Fruit fly (Drosophila melanogaster): ENCODE measurements around the gene Brd8.

dm6 chr3R:29255963-29256527, 32.8 kb downstream of the Brd8 start, which contains the start of gene CG45544:
- TF ChIP-seq chinmo (GFP tag; IDR thresholded peaks at IDR 0.05; ENCODE audit: partially characterized antibody) (no peak), CG9437 (GFP tag; optimal IDR thresholded peaks at IDR 0.05) (no peak), Lhr (GFP tag; optimal IDR thresholded peaks at IDR 0.05) (no peak), D19B (GFP tag; optimal IDR thresholded peaks at IDR 0.05) (no peak), h (optimal IDR thresholded peaks at IDR 0.05) (no peak), phol (tag; optimal IDR thresholded peaks at IDR 0.05) (no peak), CG10366 (GFP tag; IDR thresholded peaks at IDR 0.05) (no peak; the same call in 1 of the 2 replicates), Blimp-1 (GFP tag; optimal IDR thresholded peaks at IDR 0.05) (no peak), Sox102F (GFP tag; optimal IDR thresholded peaks at IDR 0.05) (no peak), danr (GFP tag; IDR thresholded peaks at IDR 0.05) (no peak), Oaz (GFP tag; IDR thresholded peaks at IDR 0.05) (no peak), CG12942 (GFP tag; optimal IDR thresholded peaks at IDR 0.05) (no peak)
